Worm (Caenorhabditis elegans) whole organism, late embryonic: Measurements from ENCODE around the gene acs-21.
"Not testable (repeated sequence)": the region's sequence is repeated elsewhere in the genome, so short reads cannot be mapped to it uniquely, and the experiment has no call there.

ENCODE experiments used
- F13H6.1 ChIP-seq: sonication (generic microtip); optimal IDR thresholded peaks from 2 replicates; lab custom pipeline; 2016; ENCODE audit warnings: missing genetic modification characterization, missing compliant biosample characterization
- dve-1 ChIP-seq: sonication (generic microtip); optimal IDR thresholded peaks from 2 replicates; lab custom pipeline; 2017; ENCODE audit warnings: antibody characterized with exemption, mild to moderate bottlenecking, missing genetic modification characterization, missing compliant biosample characterization
- elt-2 ChIP-seq: sonication (generic microtip); optimal IDR thresholded peaks from 2 replicates; lab custom pipeline; 2016; ENCODE audit warnings: missing genetic modification reagents, missing genetic modification characterization, missing compliant biosample characterization
- fkh-6 ChIP-seq: sonication (generic microtip); optimal IDR thresholded peaks from 2 replicates; lab custom pipeline; 2016; ENCODE audit warnings: missing genetic modification characterization, missing compliant biosample characterization
- hlh-6 ChIP-seq: sonication (generic microtip); optimal IDR thresholded peaks from 2 replicates; lab custom pipeline; 2016; ENCODE audit warnings: missing genotype, missing genetic modification characterization, missing compliant biosample characterization
- nhr-11 ChIP-seq: fragments of 150-350 bp; optimal IDR thresholded peaks from 2 replicates; lab custom pipeline; 2014; ENCODE audit warnings: missing biosample characterization, missing genetic modification characterization
- pag-3 ChIP-seq: sonication (generic microtip); optimal IDR thresholded peaks from 2 replicates; lab custom pipeline; 2016; ENCODE audit warnings: missing compliant biosample characterization, missing genetic modification characterization, borderline replicate concordance
- tbx-7 ChIP-seq: sonication (generic microtip); optimal IDR thresholded peaks from 2 replicates; lab custom pipeline; 2016; ENCODE audit warnings: missing genotype, missing genetic modification characterization, missing compliant biosample characterization
- unc-86 ChIP-seq: sonication (generic microtip); optimal IDR thresholded peaks from 2 replicates; lab custom pipeline; 2016; ENCODE audit warnings: missing genetic modification characterization, missing compliant biosample characterization

- TF ChIP-seq tbx-7 (tag; lab: Kevin White, UChicago); dve-1 (tag; lab: Kevin White, UChicago); pag-3 (tag; lab: Kevin White, UChicago); elt-2; fkh-6; nhr-11 (tag; lab: Kevin White, UChicago); unc-86 (tag; lab: Kevin White, UChicago); F13H6.1 (tag; lab: Kevin White, UChicago); hlh-6: not testable (repeated sequence)
These were observed 24.4 kb upstream of the acs-21 start, which contains the start of gene srt-16 for ce11 chrV:3064418-3064817.
